Worm (Caenorhabditis elegans) whole organism, midembryonic: ENCODE data around the gene pag-3.

Source experiments
- T22C8.4 ChIP-seq: fragments of 200-800 bp; sonication (Bioruptor generic); IDR thresholded peaks from 2 replicates; pipeline ENCODE4 v1.3.6; 2022; ENCODE audit warnings: missing genetic modification characterization, missing compliant biosample characterization
- cog-1 ChIP-seq: sonication (generic microtip); optimal IDR thresholded peaks from 2 replicates; lab custom pipeline; 2016; ENCODE audit warnings: missing genetic modification characterization, missing compliant biosample characterization
- flt-1 ChIP-seq: fragments of 200-800 bp; sonication (Bioruptor generic); IDR thresholded peaks from 2 replicates; pipeline ENCODE4 v1.3.6; 2022; ENCODE audit warnings: missing genetic modification characterization, missing compliant biosample characterization
- klf-2 ChIP-seq: fragments of 200-800 bp; sonication (Bioruptor generic); conservative IDR thresholded peaks from 2 replicates; pipeline ENCODE4 v1.3.6; 2022; ENCODE audit warnings: missing genetic modification reagents, missing genetic modification characterization, missing compliant biosample characterization
- med-1 ChIP-seq: sonication (generic microtip); optimal IDR thresholded peaks from 2 replicates; lab custom pipeline; 2017; ENCODE audit warnings: missing genetic modification characterization, mild to moderate bottlenecking, missing compliant biosample characterization, antibody characterized with exemption, missing genetic modification reagents; ENCODE audit not compliant: insufficient read depth
- ref-1 ChIP-seq: fragments of 200-800 bp; sonication (Bioruptor generic); conservative IDR thresholded peaks from 2 replicates; pipeline ENCODE4 v1.3.6; 2022; ENCODE audit warnings: missing genetic modification reagents, missing genetic modification characterization, missing compliant biosample characterization
- tab-1 ChIP-seq: fragments of 200-800 bp; sonication (Bioruptor generic); IDR thresholded peaks from 2 replicates; pipeline ENCODE4 v1.3.6; 2022; ENCODE audit warnings: missing genetic modification characterization, missing compliant biosample characterization
- ztf-23 ChIP-seq: fragments of 200-800 bp; sonication (Bioruptor generic); IDR thresholded peaks from 2 replicates; pipeline ENCODE4 v1.3.6; 2022; ENCODE audit warnings: missing genetic modification reagents, missing genetic modification characterization, missing compliant biosample characterization
- ztf-29 ChIP-seq: fragments of 200-800 bp; sonication (Bioruptor generic); IDR thresholded peaks from 2 replicates; pipeline ENCODE4 v1.3.6; 2022; ENCODE audit warnings: missing genetic modification reagents, missing genetic modification characterization, missing compliant biosample characterization

The pag-3 gene

ce11 chrX:14929512-14929911 is 24.9 kb downstream of the pag-3 start:
- no peak for TF ChIP-seq ztf-23 (GFP tag; lab: Robert Waterston, UW)
- no peak for TF ChIP-seq ref-1
- TF ChIP-seq tab-1 (GFP tag; lab: Robert Waterston, UW) = no peak
- TF ChIP-seq ztf-29 (GFP tag; lab: Robert Waterston, UW) = no peak
- no peak for TF ChIP-seq klf-2 (GFP tag; lab: Robert Waterston, UW)
- no peak for TF ChIP-seq flt-1 (GFP tag; lab: Robert Waterston, UW)
- TF ChIP-seq T22C8.4 (GFP tag; lab: Robert Waterston, UW) = no peak
- TF ChIP-seq cog-1 (tag; lab: Kevin White, UChicago) = no peak
- TF ChIP-seq med-1 (GFP tag; lab: Kevin White, UChicago) = no peak

ce11 chrX:14928854-14929253 is 25.6 kb downstream of the pag-3 start, which contains the start of gene ntr-2:
ntr-2 (minus strand) TSS chrX:14928954.
- TF ChIP-seq med-1 (GFP tag; lab: Kevin White, UChicago) = no peak
- no peak for TF ChIP-seq ztf-29 (GFP tag; lab: Robert Waterston, UW)
- no peak for TF ChIP-seq ref-1
- no peak for TF ChIP-seq cog-1 (tag; lab: Kevin White, UChicago)
- TF ChIP-seq klf-2 (GFP tag; lab: Robert Waterston, UW) = no peak
- no peak for TF ChIP-seq flt-1 (GFP tag; lab: Robert Waterston, UW)
- no peak for TF ChIP-seq tab-1 (GFP tag; lab: Robert Waterston, UW)

ce11 chrX:14922758-14923157 is 31.7 kb downstream of the pag-3 start:
- TF ChIP-seq cog-1 (tag; lab: Kevin White, UChicago) = no peak
- no peak for TF ChIP-seq ztf-29 (GFP tag; lab: Robert Waterston, UW)
- TF ChIP-seq med-1 (GFP tag; lab: Kevin White, UChicago) = no peak
- TF ChIP-seq ztf-23 (GFP tag; lab: Robert Waterston, UW) = no peak
- TF ChIP-seq ref-1 = no peak
- TF ChIP-seq tab-1 (GFP tag; lab: Robert Waterston, UW) = no peak
- TF ChIP-seq T22C8.4 (GFP tag; lab: Robert Waterston, UW) = no peak
- TF ChIP-seq flt-1 (GFP tag; lab: Robert Waterston, UW) = no peak

ce11 chrX:14920880-14921279 is 33.6 kb downstream of the pag-3 start:
- TF ChIP-seq tab-1 (GFP tag; lab: Robert Waterston, UW) (no peak), cog-1 (tag; lab: Kevin White, UChicago) (no peak), ztf-29 (GFP tag; lab: Robert Waterston, UW) (no peak), klf-2 (GFP tag; lab: Robert Waterston, UW) (no peak), flt-1 (GFP tag; lab: Robert Waterston, UW) (no peak), med-1 (GFP tag; lab: Kevin White, UChicago) (no peak), ref-1 (no peak), ztf-23 (GFP tag; lab: Robert Waterston, UW) (no peak), T22C8.4 (GFP tag; lab: Robert Waterston, UW) (no peak)

ce11 chrX:14918538-14918937 is 35.9 kb downstream of the pag-3 start, which contains the start of gene npr-40:
npr-40 (plus strand) TSS chrX:14918838.
- no peak for TF ChIP-seq cog-1 (tag; lab: Kevin White, UChicago)
- no peak for TF ChIP-seq ztf-23 (GFP tag; lab: Robert Waterston, UW)
- TF ChIP-seq med-1 (GFP tag; lab: Kevin White, UChicago) = no peak
- TF ChIP-seq ref-1 = no peak
- TF ChIP-seq flt-1 (GFP tag; lab: Robert Waterston, UW) = no peak
- TF ChIP-seq ztf-29 (GFP tag; lab: Robert Waterston, UW) = no peak
- TF ChIP-seq T22C8.4 (GFP tag; lab: Robert Waterston, UW) = no peak
- TF ChIP-seq tab-1 (GFP tag; lab: Robert Waterston, UW) = no peak
- no peak for TF ChIP-seq klf-2 (GFP tag; lab: Robert Waterston, UW)

ce11 chrX:14916767-14917166 is 37.7 kb downstream of the pag-3 start:
- no peak for TF ChIP-seq med-1 (GFP tag; lab: Kevin White, UChicago)
- TF ChIP-seq tab-1 (GFP tag; lab: Robert Waterston, UW) = no peak
- no peak for TF ChIP-seq ztf-23 (GFP tag; lab: Robert Waterston, UW)
- no peak for TF ChIP-seq cog-1 (tag; lab: Kevin White, UChicago)
- TF ChIP-seq flt-1 (GFP tag; lab: Robert Waterston, UW) = no peak
- no peak for TF ChIP-seq ztf-29 (GFP tag; lab: Robert Waterston, UW)
- no peak for TF ChIP-seq T22C8.4 (GFP tag; lab: Robert Waterston, UW)
- TF ChIP-seq ref-1 = no peak
- TF ChIP-seq klf-2 (GFP tag; lab: Robert Waterston, UW) = no peak

- TF ChIP-seq cog-1 (tag; lab: Kevin White, UChicago) = no peak
- TF ChIP-seq flt-1 (GFP tag; lab: Robert Waterston, UW) = no peak
- no peak for TF ChIP-seq ztf-23 (GFP tag; lab: Robert Waterston, UW)
- no peak for TF ChIP-seq klf-2 (GFP tag; lab: Robert Waterston, UW)
- no peak for TF ChIP-seq tab-1 (GFP tag; lab: Robert Waterston, UW)
- TF ChIP-seq ref-1 = no peak
- TF ChIP-seq med-1 (GFP tag; lab: Kevin White, UChicago) = no peak
- TF ChIP-seq ztf-29 (GFP tag; lab: Robert Waterston, UW) = no peak
- TF ChIP-seq T22C8.4 (GFP tag; lab: Robert Waterston, UW) = no peak
Measured at ce11 chrX:14910689-14911088, 43.8 kb downstream of the pag-3 start.

- TF ChIP-seq cog-1 (tag; lab: Kevin White, UChicago) (no peak), ztf-23 (GFP tag; lab: Robert Waterston, UW) (no peak), ztf-29 (GFP tag; lab: Robert Waterston, UW) (no peak), ref-1 (no peak), tab-1 (GFP tag; lab: Robert Waterston, UW) (no peak), flt-1 (GFP tag; lab: Robert Waterston, UW) (no peak), klf-2 (GFP tag; lab: Robert Waterston, UW) (no peak), T22C8.4 (GFP tag; lab: Robert Waterston, UW) (no peak)
Measured at ce11 chrX:14907257-14907801, 47.1 kb downstream of the pag-3 start.

- TF ChIP-seq ref-1 = no peak
- TF ChIP-seq klf-2 (GFP tag; lab: Robert Waterston, UW) = no peak
- no peak for TF ChIP-seq med-1 (GFP tag; lab: Kevin White, UChicago)
- TF ChIP-seq ztf-23 (GFP tag; lab: Robert Waterston, UW) = no peak
- TF ChIP-seq ztf-29 (GFP tag; lab: Robert Waterston, UW) = no peak
- no peak for TF ChIP-seq T22C8.4 (GFP tag; lab: Robert Waterston, UW)
- TF ChIP-seq tab-1 (GFP tag; lab: Robert Waterston, UW) = no peak
- no peak for TF ChIP-seq flt-1 (GFP tag; lab: Robert Waterston, UW)
- TF ChIP-seq cog-1 (tag; lab: Kevin White, UChicago) = no peak
Measured at ce11 chrX:14905161-14905560, 49.3 kb downstream of the pag-3 start, which contains the start of gene hex-5. hex-5 (minus strand) TSS chrX:14905261.
